Fruit fly (Drosophila melanogaster) whole organism, embryonic: Measurements from ENCODE around the gene Cht6.

ENCODE experiments used
- Adf1 ChIP-seq: fragments of 200-800 bp; sonication (Bioruptor generic); IDR thresholded peaks from 2 replicates; pipeline ENCODE4 v1.3.6; 2022; ENCODE audit warnings: missing biosample characterization, missing genetic modification characterization
- Atf-2 ChIP-seq: fragments of 200-800 bp; sonication (Bioruptor generic); optimal IDR thresholded peaks from 2 replicates; lab custom pipeline; 2016; ENCODE audit warnings: missing biosample characterization, missing genetic modification characterization
- Bdp1 ChIP-seq: fragments of 200-800 bp; sonication (Bioruptor generic); optimal IDR thresholded peaks from 3 replicates; lab custom pipeline; 2016; ENCODE audit warnings: missing biosample characterization, missing genetic modification characterization
- Blimp-1 ChIP-seq: fragments of 200-800 bp; sonication (Bioruptor generic); optimal IDR thresholded peaks from 3 replicates; lab custom pipeline; 2018; ENCODE audit warnings: missing biosample characterization, missing genetic modification characterization, mild to moderate bottlenecking, moderate library complexity, missing genetic modification reagents
- C15 ChIP-seq: fragments of 200-800 bp; sonication (Bioruptor generic); IDR thresholded peaks from 3 replicates; pipeline ENCODE4 v1.3.6; 2022; ENCODE audit warnings: missing biosample characterization, missing genetic modification characterization
- CG10147 ChIP-seq: fragments of 200-800 bp; sonication (Bioruptor generic); optimal IDR thresholded peaks from 2 replicates; lab custom pipeline; 2019; ENCODE audit warnings: missing biosample characterization, mild to moderate bottlenecking, missing genetic modification characterization, moderate library complexity
- CG11696 ChIP-seq: fragments of 200-800 bp; sonication (Bioruptor generic); IDR thresholded peaks from 2 replicates; pipeline ENCODE4 v1.3.6; 2022; ENCODE audit warnings: missing biosample characterization, missing genetic modification characterization
- CG1233 ChIP-seq: fragments of 200-800 bp; sonication (Bioruptor generic); optimal IDR thresholded peaks from 4 replicates; lab custom pipeline; 2018; ENCODE audit warnings: missing biosample characterization, mild to moderate bottlenecking, missing genetic modification characterization
- CG14667 ChIP-seq: fragments of 200-800 bp; sonication (Bioruptor generic); IDR thresholded peaks from 2 replicates; pipeline ENCODE4 v1.3.6; 2022; ENCODE audit warnings: missing biosample characterization, missing genetic modification characterization
- CG17912 ChIP-seq: fragments of 200-800 bp; sonication (Bioruptor generic); optimal IDR thresholded peaks from 2 replicates; lab custom pipeline; 2018; ENCODE audit warnings: missing biosample characterization, mild to moderate bottlenecking, missing genetic modification characterization
- CG31388 ChIP-seq: fragments of 200-800 bp; sonication (Bioruptor generic); optimal IDR thresholded peaks from 2 replicates; lab custom pipeline; 2016; ENCODE audit warnings: missing biosample characterization, missing genetic modification characterization
- CG33213 ChIP-seq: fragments of 200-800 bp; sonication (Bioruptor generic); optimal IDR thresholded peaks from 3 replicates; lab custom pipeline; 2016; ENCODE audit warnings: missing biosample characterization, missing genetic modification characterization
- CG3407 ChIP-seq: fragments of 200-800 bp; sonication (Bioruptor generic); optimal IDR thresholded peaks from 2 replicates; lab custom pipeline; 2018; ENCODE audit warnings: missing biosample characterization, mild to moderate bottlenecking, missing genetic modification characterization
- CG34224 ChIP-seq: fragments of 200-800 bp; sonication (Bioruptor generic); IDR thresholded peaks from 3 replicates; pipeline ENCODE4 v1.3.6; 2022; ENCODE audit warnings: missing biosample characterization, missing genetic modification characterization; ENCODE audit not compliant: partially characterized antibody
- CG3838 ChIP-seq: fragments of 200-800 bp; sonication (Bioruptor generic); optimal IDR thresholded peaks from 3 replicates; lab custom pipeline; 2016; ENCODE audit warnings: missing biosample characterization, missing genetic modification characterization
- CG6689 ChIP-seq: fragments of 200-800 bp; sonication (Bioruptor generic); IDR thresholded peaks from 2 replicates; pipeline ENCODE4 v1.3.6; 2022; ENCODE audit warnings: missing biosample characterization, missing genetic modification characterization
- CG6765 ChIP-seq: fragments of 200-800 bp; sonication (Bioruptor generic); optimal IDR thresholded peaks from 3 replicates; lab custom pipeline; 2017; ENCODE audit warnings: missing biosample characterization, mild to moderate bottlenecking, missing genetic modification characterization
- CG7745 ChIP-seq: fragments of 200-800 bp; sonication (Bioruptor generic); optimal IDR thresholded peaks from 2 replicates; lab custom pipeline; 2018; ENCODE audit warnings: missing biosample characterization, mild to moderate bottlenecking, missing genetic modification characterization, moderate library complexity
- CkIIα-i1 ChIP-seq: fragments of 200-800 bp; sonication (Bioruptor generic); IDR thresholded peaks from 2 replicates; pipeline ENCODE4 v1.3.6; 2022; ENCODE audit warnings: missing biosample characterization, missing genetic modification characterization
- CrebB ChIP-seq: fragments of 200-800 bp; sonication (Bioruptor generic); optimal IDR thresholded peaks from 3 replicates; lab custom pipeline; 2018; ENCODE audit warnings: missing biosample characterization, mild to moderate bottlenecking, missing genetic modification characterization
- Dref ChIP-seq: fragments of 200-800 bp; sonication (Bioruptor generic); IDR thresholded peaks from 2 replicates; pipeline ENCODE4 v1.3.6; 2022; ENCODE audit warnings: missing biosample characterization, missing genetic modification characterization
- ERR ChIP-seq: fragments of 200-800 bp; sonication (Bioruptor generic); optimal IDR thresholded peaks from 2 replicates; lab custom pipeline; 2016; ENCODE audit warnings: missing biosample characterization, missing genetic modification characterization
- Gsc ChIP-seq: fragments of 200-800 bp; sonication (Bioruptor generic); IDR thresholded peaks from 2 replicates; pipeline ENCODE4 v1.3.6; 2022; ENCODE audit warnings: missing biosample characterization, missing genetic modification characterization
- Hmr ChIP-seq: fragments of 200-800 bp; sonication (Bioruptor generic); optimal IDR thresholded peaks from 3 replicates; lab custom pipeline; 2017; ENCODE audit warnings: mild to moderate bottlenecking, missing biosample characterization, missing genetic modification reagents, missing genetic modification characterization
- Nf-YC ChIP-seq: fragments of 200-800 bp; optimal IDR thresholded peaks from 3 replicates; lab custom pipeline; 2019; ENCODE audit warnings: missing biosample characterization, mild to moderate bottlenecking, missing genetic modification characterization, moderate library complexity
- Opbp ChIP-seq: fragments of 200-800 bp; sonication (Bioruptor generic); IDR thresholded peaks from 3 replicates; pipeline ENCODE4 v1.3.6; 2022; ENCODE audit warnings: missing biosample characterization, missing genetic modification characterization; ENCODE audit not compliant: partially characterized antibody
- Side ChIP-seq: fragments of 200-800 bp; sonication (Bioruptor generic); optimal IDR thresholded peaks from 2 replicates; lab custom pipeline; 2016; ENCODE audit warnings: missing biosample characterization, missing genetic modification characterization
- Sry-δ ChIP-seq: fragments of 200-800 bp; sonication (Bioruptor generic); optimal IDR thresholded peaks from 2 replicates; lab custom pipeline; 2016; ENCODE audit warnings: missing biosample characterization, missing genetic modification characterization
- Xrp1 ChIP-seq: fragments of 200-800 bp; sonication (Bioruptor generic); IDR thresholded peaks from 2 replicates; pipeline ENCODE4 v1.3.6; 2022; ENCODE audit warnings: missing biosample characterization, missing genetic modification characterization
- YL-1 ChIP-seq: fragments of 200-800 bp; sonication (Bioruptor generic); optimal IDR thresholded peaks from 3 replicates; lab custom pipeline; 2017; ENCODE audit warnings: missing biosample characterization, mild to moderate bottlenecking, missing genetic modification characterization
- ato ChIP-seq: fragments of 200-800 bp; sonication (Bioruptor generic); IDR thresholded peaks from 2 replicates; pipeline ENCODE4 v1.3.6; 2022; ENCODE audit warnings: missing biosample characterization, missing genetic modification characterization; ENCODE audit not compliant: partially characterized antibody
- ci ChIP-seq: fragments of 200-800 bp; sonication (Bioruptor generic); IDR thresholded peaks from 3 replicates; pipeline ENCODE4 v1.3.6; 2022; ENCODE audit warnings: missing biosample characterization, missing genetic modification characterization
- cwo ChIP-seq: fragments of 200-800 bp; sonication (Bioruptor generic); optimal IDR thresholded peaks from 3 replicates; lab custom pipeline; 2017; ENCODE audit warnings: missing biosample characterization, missing genetic modification characterization, mild to moderate bottlenecking, moderate library complexity, missing genetic modification reagents
- fd102C ChIP-seq: fragments of 200-800 bp; sonication (Bioruptor generic); optimal IDR thresholded peaks from 2 replicates; lab custom pipeline; 2018; ENCODE audit warnings: missing biosample characterization, mild to moderate bottlenecking, missing genetic modification characterization, moderate library complexity
- gfzf ChIP-seq: fragments of 200-800 bp; sonication (Bioruptor generic); optimal IDR thresholded peaks from 2 replicates; lab custom pipeline; 2016; ENCODE audit warnings: missing biosample characterization, mild to moderate bottlenecking, missing genetic modification characterization, moderate library complexity
- hbn ChIP-seq: fragments of 200-800 bp; sonication (Bioruptor generic); IDR thresholded peaks from 2 replicates; pipeline ENCODE4 v1.3.6; 2022; ENCODE audit warnings: missing biosample characterization, missing genetic modification characterization; ENCODE audit not compliant: partially characterized antibody
- klu ChIP-seq: fragments of 200-800 bp; sonication (Bioruptor generic); IDR thresholded peaks from 2 replicates; pipeline ENCODE4 v1.3.6; 2022; ENCODE audit warnings: missing biosample characterization, missing genetic modification characterization
- knrl ChIP-seq: fragments of 200-800 bp; sonication (Bioruptor generic); IDR thresholded peaks from 3 replicates; pipeline ENCODE4 v1.3.6; 2022; ENCODE audit warnings: missing biosample characterization, missing genetic modification characterization; ENCODE audit not compliant: partially characterized antibody
- nerfin-1 ChIP-seq: fragments of 200-800 bp; sonication (Bioruptor generic); optimal IDR thresholded peaks from 3 replicates; lab custom pipeline; 2019; ENCODE audit warnings: missing biosample characterization, mild to moderate bottlenecking, missing genetic modification characterization, moderate library complexity
- pan ChIP-seq, 4 experiments: fragments of >200 bp in 3 of 4; fragments of 200-800 bp in 1 of 4; sonication (Bioruptor generic) in 1 of 4; optimal IDR thresholded peaks in 3 of 4; IDR thresholded peaks in 1 of 4; 2 replicates each; pipeline versions ENCODE4 v1.3.6 to Lab custom; 2017 to 2022; ENCODE audit warnings: missing biosample characterization in 2 of 4, missing genetic modification characterization in 2 of 4, mixed read lengths in 1 of 4
- sc ChIP-seq, 3 experiments: fragments of >200 bp in 2 of 3; fragments of 200-800 bp in 1 of 3; sonication (Bioruptor generic) in 1 of 3; optimal IDR thresholded peaks; 2 replicates in 2 of 3; 3 replicates in 1 of 3; lab custom pipeline; 2017; ENCODE audit warnings: mild to moderate bottlenecking in 1 of 3, missing biosample characterization in 1 of 3, missing genetic modification characterization in 1 of 3, missing genetic modification reagents in 1 of 3
- stc ChIP-seq: fragments of 200-800 bp; sonication (Bioruptor generic); IDR thresholded peaks from 2 replicates; pipeline ENCODE4 v1.3.6; 2022; ENCODE audit warnings: missing biosample characterization, missing genetic modification characterization
- tna ChIP-seq: fragments of 200-800 bp; sonication (Bioruptor generic); IDR thresholded peaks from 2 replicates; pipeline ENCODE4 v1.3.6; 2022; ENCODE audit warnings: missing biosample characterization, missing genetic modification characterization; ENCODE audit not compliant: partially characterized antibody
- tup ChIP-seq: fragments of 200-800 bp; sonication (Bioruptor generic); optimal IDR thresholded peaks from 2 replicates; lab custom pipeline; 2016; ENCODE audit warnings: missing biosample characterization, mild to moderate bottlenecking, missing genetic modification characterization, moderate library complexity
- twi ChIP-seq: fragments of 200-800 bp; optimal IDR thresholded peaks from 2 replicates; lab custom pipeline; 2019; ENCODE audit warnings: missing biosample characterization, mild to moderate bottlenecking, missing genetic modification characterization, moderate library complexity
- vvl ChIP-seq: fragments of 200-800 bp; sonication (Bioruptor generic); IDR thresholded peaks from 2 replicates; pipeline ENCODE4 v1.3.6; 2022; ENCODE audit warnings: missing biosample characterization, missing genetic modification characterization
- wek ChIP-seq: fragments of 200-800 bp; sonication (Bioruptor generic); optimal IDR thresholded peaks from 3 replicates; lab custom pipeline; 2018; ENCODE audit warnings: missing biosample characterization, mild to moderate bottlenecking, missing genetic modification characterization, moderate library complexity

Cht6 gene

DNA sequence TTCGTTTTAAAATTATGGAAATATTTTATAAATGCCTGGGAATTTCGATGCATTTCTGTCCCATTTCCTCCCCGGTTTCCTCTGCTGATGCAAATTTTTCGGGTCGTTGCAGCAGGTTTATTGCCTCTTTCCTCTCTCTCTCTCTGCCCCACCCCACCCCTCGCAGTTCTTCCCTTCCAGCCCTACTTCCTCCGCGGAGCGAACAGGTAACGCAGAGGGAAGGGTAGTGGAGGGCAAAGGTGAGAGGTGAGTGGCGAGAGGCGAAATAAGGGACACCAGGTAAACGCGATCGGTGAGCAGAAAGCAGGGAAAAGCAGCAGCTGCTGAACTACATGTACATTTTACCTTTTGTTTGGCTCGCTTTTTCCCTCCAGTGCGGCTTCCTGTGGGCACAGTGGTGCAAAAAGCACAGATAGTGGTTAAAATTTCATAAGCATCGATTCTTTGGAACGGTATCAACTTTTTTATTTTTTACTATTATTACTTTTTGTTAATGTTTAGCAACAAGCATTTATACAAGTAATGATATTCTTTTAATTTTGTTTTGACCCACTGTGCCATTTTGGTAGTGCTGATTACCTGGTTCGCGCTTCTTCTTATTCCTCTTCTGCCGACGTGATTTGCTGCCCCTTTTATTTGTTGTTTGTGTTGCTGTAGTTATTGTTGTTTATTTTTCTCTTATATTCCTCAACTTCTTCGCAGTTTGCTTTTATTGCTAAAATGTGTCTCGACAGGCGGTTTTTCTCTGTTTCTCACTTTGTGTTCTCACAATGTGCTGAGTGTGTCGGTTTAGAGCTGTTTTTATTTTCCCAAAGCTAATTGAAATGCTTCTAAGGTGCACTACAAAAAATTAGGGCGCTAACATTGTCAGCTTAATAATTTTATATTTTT, 71.6 kb downstream of the Cht6 start (continued):
- TF ChIP-seq CG10147 (peak; percentile 9), CG6689 (peak; percentile 76), Sry-δ (GFP tag; lab: Kevin White, UChicago) (no peak), CG11696 (GFP tag; lab: Robert Waterston, UW) (peak; percentile 40; the same call in 1 of the 2 replicates), gfzf (GFP tag; lab: Kevin White, UChicago) (no peak), nerfin-1 (tag; lab: Kevin White, UChicago) (no peak), ERR (GFP tag; lab: Kevin White, UChicago) (no peak), klu (GFP tag; lab: Robert Waterston, UW) (no peak), Atf-2 (GFP tag; lab: Kevin White, UChicago) (peak; percentile 38), hbn (GFP tag; lab: Robert Waterston, UW) (no peak), Opbp (GFP tag; lab: Robert Waterston, UW) (no peak), ato (GFP tag; lab: Robert Waterston, UW) (no peak), pan (optimal IDR thresholded peaks at IDR 0.05; lab: Kevin White, UChicago) (no peak), pan (GFP tag; optimal IDR thresholded peaks at IDR 0.05 in 1 of 2, IDR thresholded peaks at IDR 0.05 in 1 of 2) (peak in 1 of 2 experiments; percentile 72), CG3838 (GFP tag; lab: Kevin White, UChicago) (no peak), Nf-YC (tag; lab: Kevin White, UChicago) (no peak), tup (GFP tag; lab: Kevin White, UChicago) (peak; percentile 9), Blimp-1 (peak; percentile 38), Side (GFP tag; lab: Kevin White, UChicago) (peak; percentile 48), ci (peak; percentile 68; the same call in 2 of the 3 replicates), cwo (GFP tag; lab: Kevin White, UChicago) (peak; percentile 28), CG7745 (tag; lab: Kevin White, UChicago) (no peak), CG6765 (no peak), knrl (GFP tag; lab: Robert Waterston, UW) (no peak), CrebB (tag; lab: Kevin White, UChicago) (no peak), Gsc (GFP tag; lab: Robert Waterston, UW) (no peak; the same call in 1 of the 2 replicates), CG34224 (GFP tag; lab: Robert Waterston, UW) (no peak), stc (GFP tag; lab: Robert Waterston, UW) (peak; percentile 55; the same call in 1 of the 2 replicates), YL-1 (GFP tag; lab: Kevin White, UChicago) (no peak), wek (GFP tag; lab: Kevin White, UChicago) (no peak), Dref (GFP tag; lab: Robert Waterston, UW) (no peak), CG3407 (GFP tag; lab: Kevin White, UChicago) (peak; percentile 43), CG1233 (peak; percentile 39), Bdp1 (peak; percentile 33), fd102C (GFP tag; lab: Kevin White, UChicago) (peak; percentile 72), CG33213 (GFP tag; lab: Kevin White, UChicago) (peak; percentile 20), CG31388 (no peak), CG14667 (GFP tag; lab: Robert Waterston, UW) (0 out of 2 replicates have a peak, but pooled peaks have one; percentile 30), tna (no peak), Hmr (GFP tag; lab: Kevin White, UChicago) (peak; percentile 48), Xrp1 (GFP tag; lab: Robert Waterston, UW) (peak; percentile 90), CG17912 (GFP tag; lab: Kevin White, UChicago) (no peak), CkIIα-i1 (GFP tag; lab: Robert Waterston, UW) (no peak), Adf1 (no peak), twi (tag; lab: Kevin White, UChicago) (no peak), sc (optimal IDR thresholded peaks at IDR 0.05; lab: Kevin White, UChicago) (no peak), sc (GFP tag; optimal IDR thresholded peaks at IDR 0.05; lab: Kevin White, UChicago) (peak; percentile 42), C15 (GFP tag; lab: Robert Waterston, UW) (no peak), vvl (GFP tag; lab: Robert Waterston, UW) (peak; percentile 83)
